Fruit fly (Drosophila melanogaster): ENCODE measurements around the gene CG15022.

The CG15022 gene

DNA sequence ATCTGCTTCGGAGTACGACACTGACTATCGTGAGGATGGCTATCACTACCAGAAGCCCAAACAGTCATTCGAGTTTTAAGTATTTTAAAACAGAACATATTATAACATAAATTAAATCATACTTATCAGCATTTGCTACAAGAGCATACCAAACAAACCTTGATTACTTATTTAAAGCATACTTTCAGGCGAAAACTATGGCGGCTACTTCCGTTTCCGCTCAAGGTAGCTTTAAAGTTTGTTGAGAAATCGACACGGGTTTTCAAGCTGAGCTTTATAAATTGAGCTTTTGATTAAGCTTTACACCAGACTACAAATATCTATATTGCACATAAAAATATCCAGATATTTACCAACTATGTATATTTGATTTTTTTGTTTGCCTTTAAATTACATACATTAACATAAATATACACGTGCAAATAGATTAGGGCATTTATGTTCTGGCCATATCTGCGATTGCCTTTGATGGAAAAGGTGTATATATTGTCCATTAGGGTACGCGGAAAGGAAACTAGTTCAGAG, 14.9 kb upstream of the CG15022 start (continued):
- peak; percentile 95 for TF ChIP-seq CG6813 (GFP tag; optimal IDR thresholded peaks at IDR 0.05)
- peak; percentile 91 for TF ChIP-seq CG12744 (GFP tag; optimal IDR thresholded peaks at IDR 0.05)
- TF ChIP-seq HLH4C (GFP tag; IDR thresholded peaks at IDR 0.05; ENCODE audit: partially characterized antibody), result no peak
- TF ChIP-seq eve (GFP tag; optimal IDR thresholded peaks at IDR 0.05), result peak in 1 of 2 experiments; percentile 62
- no peak for TF ChIP-seq Atf-2 (GFP tag; optimal IDR thresholded peaks at IDR 0.05)
- peak; percentile 14 for TF ChIP-seq CG4820 (GFP tag; optimal IDR thresholded peaks at IDR 0.05)
- no peak for TF ChIP-seq Abd-B (GFP tag; optimal IDR thresholded peaks at IDR 0.05)
- TF ChIP-seq ems (GFP tag; optimal IDR thresholded peaks at IDR 0.05), result peak; percentile 70
- TF ChIP-seq CG2875 (GFP tag; optimal IDR thresholded peaks at IDR 0.05), result peak; percentile 87
- peak; percentile 87 for TF ChIP-seq Fer3 (tag; optimal IDR thresholded peaks at IDR 0.05)
- TF ChIP-seq CG13894 (tag; optimal IDR thresholded peaks at IDR 0.05), result peak; percentile 59
- TF ChIP-seq D (optimal IDR thresholded peaks at IDR 0.05), result no peak
- peak; percentile 73 for TF ChIP-seq D (GFP tag; optimal IDR thresholded peaks at IDR 0.05)
- TF ChIP-seq unpg (GFP tag; optimal IDR thresholded peaks at IDR 0.05), result peak; percentile 86
- TF ChIP-seq Hr51 (GFP tag; optimal IDR thresholded peaks at IDR 0.05), result peak; percentile 49 to 83
- TF ChIP-seq Taf1 (GFP tag; IDR thresholded peaks at IDR 0.05), result 0 out of 2 replicates have a peak, but pooled peaks have one; percentile 13
- TF ChIP-seq Bdp1 (GFP tag; optimal IDR thresholded peaks at IDR 0.05), result peak; percentile 53
- no peak for TF ChIP-seq usp (GFP tag; optimal IDR thresholded peaks at IDR 0.05)
- TF ChIP-seq CG4404 (GFP tag; IDR thresholded peaks at IDR 0.05), result no peak
- peak; percentile 25 for TF ChIP-seq CG30431 (GFP tag; optimal IDR thresholded peaks at IDR 0.05)
- TF ChIP-seq CG4424 (GFP tag; optimal IDR thresholded peaks at IDR 0.05), result peak; percentile 80
- no peak for TF ChIP-seq CG14441 (GFP tag; IDR thresholded peaks at IDR 0.05)
- no peak for TF ChIP-seq maf-S (GFP tag; optimal IDR thresholded peaks at IDR 0.05)
- TF ChIP-seq CG1233 (GFP tag; optimal IDR thresholded peaks at IDR 0.05), result peak; percentile 93
- peak; percentile 93 for TF ChIP-seq PHDP (tag; optimal IDR thresholded peaks at IDR 0.05)
- TF ChIP-seq lola (GFP tag; optimal IDR thresholded peaks at IDR 0.05), result no peak
- TF ChIP-seq onecut (GFP tag; IDR thresholded peaks at IDR 0.05), result peak; percentile 79
- no peak for TF ChIP-seq gfzf (GFP tag; optimal IDR thresholded peaks at IDR 0.05)
- TF ChIP-seq CG13624 (GFP tag; optimal IDR thresholded peaks at IDR 0.05), result peak; percentile 73
- TF ChIP-seq CG4282 (GFP tag; optimal IDR thresholded peaks at IDR 0.05), result no peak
- TF ChIP-seq ind (GFP tag; optimal IDR thresholded peaks at IDR 0.05), result peak; percentile 37
- TF ChIP-seq en (GFP tag; optimal IDR thresholded peaks at IDR 0.05), result peak; percentile 45
- no peak for TF ChIP-seq bbx (GFP tag; IDR thresholded peaks at IDR 0.05; ENCODE audit: partially characterized antibody)
- TF ChIP-seq CG17802 (tag; optimal IDR thresholded peaks at IDR 0.05), result peak; percentile 62
- peak; percentile 68 for TF ChIP-seq CG9727 (GFP tag; optimal IDR thresholded peaks at IDR 0.05)
- peak; percentile 69 for TF ChIP-seq CG10274 (GFP tag; optimal IDR thresholded peaks at IDR 0.05)
- TF ChIP-seq CG8388 (GFP tag; optimal IDR thresholded peaks at IDR 0.05), result peak; percentile 77
- TF ChIP-seq CG2712 (tag; optimal IDR thresholded peaks at IDR 0.05), result no peak
- TF ChIP-seq CG8089 (GFP tag; optimal IDR thresholded peaks at IDR 0.05), result peak; percentile 67
- peak; percentile 69 for TF ChIP-seq grau (tag; optimal IDR thresholded peaks at IDR 0.05)
- TF ChIP-seq CG2202 (tag; optimal IDR thresholded peaks at IDR 0.05), result peak; percentile 78
- no peak for TF ChIP-seq CG17612 (GFP tag; IDR thresholded peaks at IDR 0.05)
- 0 out of 2 replicates have a peak, but pooled peaks have one; percentile 22 for TF ChIP-seq gsb (GFP tag; IDR thresholded peaks at IDR 0.05)
- peak; percentile 33; the same call in 1 of the 2 replicates for TF ChIP-seq Nf-YA (GFP tag; IDR thresholded peaks at IDR 0.05)
- TF ChIP-seq ac (GFP tag; optimal IDR thresholded peaks at IDR 0.05), result no peak
- TF ChIP-seq CG43689 (GFP tag; IDR thresholded peaks at IDR 0.05), result peak; percentile 66
- TF ChIP-seq hkb (optimal IDR thresholded peaks at IDR 0.05), result no peak
- TF ChIP-seq hkb (GFP tag; IDR thresholded peaks at IDR 0.05), result peak; percentile 92
- TF ChIP-seq eyg (GFP tag; optimal IDR thresholded peaks at IDR 0.05), result peak; percentile 72
- peak; percentile 40 for TF ChIP-seq CG4617 (GFP tag; optimal IDR thresholded peaks at IDR 0.05; ENCODE audit: borderline replicate concordance)
